Fruit fly (Drosophila melanogaster) whole organism, embryonic: ENCODE results near the gene CG14851.

ENCODE experiments used
- BEAF-32 ChIP-seq: fragments of 200-800 bp; sonication (Bioruptor generic); optimal IDR thresholded peaks from 3 replicates; lab custom pipeline; 2017; ENCODE audit warnings: missing biosample characterization, missing genetic modification characterization, mild to moderate bottlenecking, moderate library complexity, missing genetic modification reagents
- CG10267 ChIP-seq: fragments of 200-800 bp; sonication (Bioruptor generic); optimal IDR thresholded peaks from 2 replicates; lab custom pipeline; 2018; ENCODE audit warnings: missing biosample characterization, mild to moderate bottlenecking, missing genetic modification characterization, moderate library complexity
- CG12155 ChIP-seq: fragments of 200-800 bp; sonication (Bioruptor generic); optimal IDR thresholded peaks from 3 replicates; lab custom pipeline; 2016; ENCODE audit warnings: missing biosample characterization, missing genetic modification characterization
- CG12942 ChIP-seq: fragments of 200-800 bp; sonication (Bioruptor generic); optimal IDR thresholded peaks from 3 replicates; lab custom pipeline; 2016; ENCODE audit warnings: missing biosample characterization, missing genetic modification characterization
- CG13123 ChIP-seq: fragments of 200-800 bp; sonication (Bioruptor generic); optimal IDR thresholded peaks from 2 replicates; lab custom pipeline; 2016; ENCODE audit warnings: missing biosample characterization, missing genetic modification characterization
- CG15479 ChIP-seq: fragments of 200-800 bp; sonication (Bioruptor generic); optimal IDR thresholded peaks from 3 replicates; lab custom pipeline; 2019; ENCODE audit warnings: missing biosample characterization, mild to moderate bottlenecking, missing genetic modification characterization, moderate library complexity
- CG15601 ChIP-seq: fragments of 200-800 bp; sonication (Bioruptor generic); optimal IDR thresholded peaks from 3 replicates; lab custom pipeline; 2019; ENCODE audit warnings: missing biosample characterization, mild to moderate bottlenecking, missing genetic modification characterization, moderate library complexity
- CG16779 ChIP-seq: fragments of 200-800 bp; sonication (Bioruptor generic); IDR thresholded peaks from 2 replicates; pipeline ENCODE4 v1.3.6; 2022; ENCODE audit warnings: missing biosample characterization, missing genetic modification characterization
- CG16815 ChIP-seq: fragments of 200-800 bp; sonication (Bioruptor generic); optimal IDR thresholded peaks from 3 replicates; lab custom pipeline; 2017; ENCODE audit warnings: missing biosample characterization, mild to moderate bottlenecking, missing genetic modification characterization
- CG32532 ChIP-seq: fragments of 200-800 bp; sonication (Bioruptor generic); IDR thresholded peaks from 2 replicates; pipeline ENCODE4 v1.3.6; 2022; ENCODE audit warnings: missing biosample characterization, missing genetic modification characterization
- CG34224 ChIP-seq: fragments of 200-800 bp; sonication (Bioruptor generic); IDR thresholded peaks from 3 replicates; pipeline ENCODE4 v1.3.6; 2022; ENCODE audit warnings: missing biosample characterization, missing genetic modification characterization; ENCODE audit not compliant: partially characterized antibody
- CG34422 ChIP-seq: fragments of 200-800 bp; sonication (Bioruptor generic); IDR thresholded peaks from 3 replicates; pipeline ENCODE4 v1.3.6; 2022; ENCODE audit warnings: missing biosample characterization, missing genetic modification characterization
- CG4404 ChIP-seq: fragments of 200-800 bp; sonication (Bioruptor generic); IDR thresholded peaks from 2 replicates; pipeline ENCODE4 v1.3.6; 2022; ENCODE audit warnings: missing biosample characterization, missing genetic modification characterization
- CG6854 ChIP-seq: fragments of 200-800 bp; sonication (Bioruptor generic); optimal IDR thresholded peaks from 3 replicates; lab custom pipeline; 2017; ENCODE audit warnings: missing biosample characterization, mild to moderate bottlenecking, missing genetic modification characterization
- Camta ChIP-seq: fragments of 200-800 bp; sonication (Bioruptor generic); optimal IDR thresholded peaks from 2 replicates; lab custom pipeline; 2016; ENCODE audit warnings: missing biosample characterization, missing genetic modification characterization
- Chrac-16 ChIP-seq: fragments of 200-800 bp; sonication (Bioruptor generic); optimal IDR thresholded peaks from 3 replicates; lab custom pipeline; 2016; ENCODE audit warnings: missing biosample characterization, missing genetic modification characterization
- CkIIα-i1 ChIP-seq: fragments of 200-800 bp; sonication (Bioruptor generic); IDR thresholded peaks from 2 replicates; pipeline ENCODE4 v1.3.6; 2022; ENCODE audit warnings: missing biosample characterization, missing genetic modification characterization
- Dbx ChIP-seq: fragments of 200-800 bp; sonication (Bioruptor generic); IDR thresholded peaks from 3 replicates; pipeline ENCODE4 v1.3.6; 2022; ENCODE audit warnings: missing biosample characterization, missing genetic modification characterization
- Dfd ChIP-seq, 2 experiments: fragments of >200 bp; optimal IDR thresholded peaks; 2 replicates each; lab custom pipeline; 2017; ENCODE audit warnings: missing biosample characterization in 2 of 2, missing genetic modification characterization in 2 of 2
- Gsc ChIP-seq: fragments of 200-800 bp; sonication (Bioruptor generic); IDR thresholded peaks from 2 replicates; pipeline ENCODE4 v1.3.6; 2022; ENCODE audit warnings: missing biosample characterization, missing genetic modification characterization
- HLH3B ChIP-seq: fragments of 200-800 bp; sonication (Bioruptor generic); IDR thresholded peaks from 2 replicates; pipeline ENCODE4 v1.3.6; 2022; ENCODE audit warnings: missing biosample characterization, missing genetic modification characterization
- HLH54F ChIP-seq: fragments of 200-800 bp; sonication (Bioruptor generic); optimal IDR thresholded peaks from 3 replicates; lab custom pipeline; 2016; ENCODE audit warnings: missing biosample characterization, missing genetic modification characterization
- Hand ChIP-seq: fragments of 200-800 bp; sonication (Bioruptor generic); optimal IDR thresholded peaks from 2 replicates; lab custom pipeline; 2017; ENCODE audit warnings: mild to moderate bottlenecking, missing biosample characterization, missing genetic modification reagents, missing genetic modification characterization
- Jarid2 ChIP-seq: fragments of 200-800 bp; sonication (Bioruptor generic); optimal IDR thresholded peaks from 3 replicates; lab custom pipeline; 2017; ENCODE audit warnings: mild to moderate bottlenecking, missing biosample characterization, missing genetic modification reagents, missing genetic modification characterization
- MESR4 ChIP-seq: fragments of 200-800 bp; sonication (Bioruptor generic); optimal IDR thresholded peaks from 2 replicates; lab custom pipeline; 2018; ENCODE audit warnings: missing biosample characterization, mild to moderate bottlenecking, missing genetic modification characterization, moderate library complexity
- Mrtf ChIP-seq: fragments of 200-800 bp; sonication (Bioruptor generic); IDR thresholded peaks from 3 replicates; pipeline ENCODE4 v1.3.6; 2022; ENCODE audit warnings: missing biosample characterization, missing genetic modification characterization
- Sox100B ChIP-seq: fragments of 200-800 bp; sonication (Bioruptor generic); optimal IDR thresholded peaks from 3 replicates; lab custom pipeline; 2018; ENCODE audit warnings: missing biosample characterization, mild to moderate bottlenecking, missing genetic modification characterization
- TFAM ChIP-seq: fragments of 200-800 bp; sonication (Bioruptor generic); optimal IDR thresholded peaks from 2 replicates; lab custom pipeline; 2017; ENCODE audit warnings: missing biosample characterization, missing genetic modification characterization, inconsistent platforms
- Vsx1 ChIP-seq: fragments of 200-800 bp; sonication (Bioruptor generic); optimal IDR thresholded peaks from 2 replicates; lab custom pipeline; 2017; ENCODE audit warnings: missing biosample characterization, mild to moderate bottlenecking, missing genetic modification characterization, missing genetic modification reagents
- ato ChIP-seq: fragments of 200-800 bp; sonication (Bioruptor generic); IDR thresholded peaks from 2 replicates; pipeline ENCODE4 v1.3.6; 2022; ENCODE audit warnings: missing biosample characterization, missing genetic modification characterization; ENCODE audit not compliant: partially characterized antibody
- bbx ChIP-seq: fragments of 200-800 bp; sonication (Bioruptor generic); IDR thresholded peaks from 2 replicates; pipeline ENCODE4 v1.3.6; 2022; ENCODE audit warnings: missing biosample characterization, missing genetic modification characterization; ENCODE audit not compliant: partially characterized antibody
- caup ChIP-seq: fragments of 200-800 bp; sonication (Bioruptor generic); optimal IDR thresholded peaks from 3 replicates; lab custom pipeline; 2017; ENCODE audit warnings: missing biosample characterization, mild to moderate bottlenecking, missing genetic modification characterization, moderate library complexity; ENCODE audit not compliant: severe bottlenecking
- chm ChIP-seq: fragments of 200-800 bp; sonication (Bioruptor generic); IDR thresholded peaks from 2 replicates; pipeline ENCODE4 v1.3.6; 2022; ENCODE audit warnings: missing biosample characterization, missing genetic modification characterization
- ci ChIP-seq: fragments of 200-800 bp; sonication (Bioruptor generic); IDR thresholded peaks from 3 replicates; pipeline ENCODE4 v1.3.6; 2022; ENCODE audit warnings: missing biosample characterization, missing genetic modification characterization
- croc ChIP-seq: fragments of 200-800 bp; sonication (Bioruptor generic); conservative IDR thresholded peaks from 3 replicates; pipeline ENCODE4 v1.3.6; 2022; ENCODE audit warnings: missing biosample characterization, missing genetic modification characterization
- gsb-n ChIP-seq: fragments of 200-800 bp; sonication (Bioruptor generic); optimal IDR thresholded peaks from 3 replicates; lab custom pipeline; 2018; ENCODE audit warnings: missing biosample characterization, mild to moderate bottlenecking, missing genetic modification characterization
- hkb ChIP-seq, 2 experiments: fragments of 200-800 bp in 1 of 2; fragments of >200 bp in 1 of 2; sonication (Bioruptor generic) in 1 of 2; IDR thresholded peaks in 1 of 2; optimal IDR thresholded peaks in 1 of 2; 2 replicates each; pipeline versions ENCODE4 v1.3.6 to Lab custom; 2017 to 2022; ENCODE audit warnings: missing biosample characterization in 1 of 2, missing genetic modification characterization in 1 of 2
- mam ChIP-seq: fragments of 200-800 bp; sonication (Bioruptor generic); optimal IDR thresholded peaks from 3 replicates; lab custom pipeline; 2016; ENCODE audit warnings: missing biosample characterization, missing genetic modification characterization
- mirr ChIP-seq: fragments of 200-800 bp; sonication (Bioruptor generic); optimal IDR thresholded peaks from 3 replicates; lab custom pipeline; 2018; ENCODE audit warnings: missing biosample characterization, mild to moderate bottlenecking, missing genetic modification characterization
- nmo ChIP-seq: fragments of 200-800 bp; sonication (Bioruptor generic); optimal IDR thresholded peaks from 2 replicates; lab custom pipeline; 2018; ENCODE audit warnings: missing biosample characterization, mild to moderate bottlenecking, missing genetic modification characterization, moderate library complexity
- p53 ChIP-seq: fragments of 200-800 bp; sonication (Bioruptor generic); optimal IDR thresholded peaks from 2 replicates; lab custom pipeline; 2016; ENCODE audit warnings: missing biosample characterization, missing genetic modification characterization
- peb ChIP-seq: fragments of 200-800 bp; sonication (Bioruptor generic); IDR thresholded peaks from 2 replicates; pipeline ENCODE4 v1.3.6; 2022; ENCODE audit warnings: missing biosample characterization, missing genetic modification characterization
- psq ChIP-seq: fragments of 200-800 bp; sonication (Bioruptor generic); optimal IDR thresholded peaks from 2 replicates; lab custom pipeline; 2017; ENCODE audit warnings: missing biosample characterization, missing genetic modification characterization
- pzg ChIP-seq: fragments of 200-800 bp; sonication (Bioruptor generic); optimal IDR thresholded peaks from 3 replicates; lab custom pipeline; 2018; ENCODE audit warnings: missing biosample characterization, mild to moderate bottlenecking, missing genetic modification characterization, moderate library complexity
- sc ChIP-seq, 3 experiments: fragments of >200 bp in 2 of 3; fragments of 200-800 bp in 1 of 3; sonication (Bioruptor generic) in 1 of 3; optimal IDR thresholded peaks; 2 replicates in 2 of 3; 3 replicates in 1 of 3; lab custom pipeline; 2017; ENCODE audit warnings: mild to moderate bottlenecking in 1 of 3, missing biosample characterization in 1 of 3, missing genetic modification characterization in 1 of 3, missing genetic modification reagents in 1 of 3
- sens ChIP-seq: fragments of 200-800 bp; sonication (Bioruptor generic); peaks from one replicate; lab custom pipeline; 2016; ENCODE audit warnings: missing biosample characterization, missing genetic modification characterization
- tin ChIP-seq: fragments of 200-800 bp; sonication (Bioruptor generic); optimal IDR thresholded peaks from 3 replicates; lab custom pipeline; 2016; ENCODE audit warnings: missing biosample characterization, missing genetic modification characterization
- tx ChIP-seq: fragments of 200-800 bp; sonication (Bioruptor generic); optimal IDR thresholded peaks from 2 replicates; lab custom pipeline; 2016; ENCODE audit warnings: missing biosample characterization, missing genetic modification characterization
- unc-4 ChIP-seq: fragments of 200-800 bp; sonication (Bioruptor generic); IDR thresholded peaks from 2 replicates; pipeline ENCODE4 v1.3.6; 2022; ENCODE audit warnings: missing biosample characterization, missing genetic modification characterization; ENCODE audit not compliant: partially characterized antibody
- zf30C ChIP-seq: fragments of 200-800 bp; sonication (Bioruptor generic); optimal IDR thresholded peaks from 3 replicates; lab custom pipeline; 2018; ENCODE audit warnings: missing biosample characterization, mild to moderate bottlenecking, missing genetic modification characterization

CG14851 gene

DNA sequence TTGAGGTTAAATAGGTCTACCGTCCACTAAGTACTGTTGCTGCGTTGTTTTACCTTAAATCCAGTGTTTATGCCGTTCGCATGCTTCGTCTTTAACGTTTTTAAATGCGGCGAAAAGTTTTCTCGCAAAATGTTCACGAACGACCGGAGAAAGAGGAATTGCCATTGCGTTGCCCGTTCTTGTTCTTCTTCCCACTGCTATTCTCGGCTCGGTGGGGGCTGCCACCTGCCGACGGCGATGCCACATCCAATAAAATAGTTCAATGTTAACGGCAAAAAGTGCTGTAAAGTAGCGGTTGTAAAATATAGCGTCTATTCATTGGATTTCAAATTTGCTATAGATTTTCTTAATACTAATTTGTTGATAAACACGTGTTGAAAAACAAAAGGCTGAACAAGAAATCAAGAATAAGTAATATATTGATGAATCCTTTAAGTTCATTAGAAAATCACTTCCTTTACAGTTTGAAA, 13.6 kb downstream of the CG14851 start, which contains the start of gene CG7987 (continued):
- TF ChIP-seq Chrac-16 (GFP tag; lab: Kevin White, UChicago) (no peak), CG15479 (GFP tag; lab: Kevin White, UChicago) (no peak), sens (GFP tag; lab: Kevin White, UChicago) (peak; percentile 86), croc (GFP tag; lab: Robert Waterston, UW) (no peak), psq (GFP tag; lab: Kevin White, UChicago) (peak; percentile 97), Jarid2 (GFP tag; lab: Kevin White, UChicago) (no peak), CG10267 (tag; lab: Kevin White, UChicago) (peak; percentile 78), Dbx (GFP tag; lab: Robert Waterston, UW) (no peak), bbx (peak; percentile 19; the same call in 1 of the 2 replicates), tx (GFP tag; lab: Kevin White, UChicago) (no peak), Sox100B (no peak), Camta (GFP tag; lab: Kevin White, UChicago) (no peak), ci (GFP tag; lab: Robert Waterston, UW) (0 out of 3 replicates have a peak, but pooled peaks have one; percentile 42), MESR4 (GFP tag; lab: Kevin White, UChicago) (peak; percentile 49), tin (GFP tag; lab: Kevin White, UChicago) (no peak), Vsx1 (no peak), TFAM (GFP tag; lab: Kevin White, UChicago) (no peak), ato (GFP tag; lab: Robert Waterston, UW) (no peak), Hand (GFP tag; lab: Kevin White, UChicago) (no peak), pzg (peak; percentile 73), CG34422 (GFP tag; lab: Robert Waterston, UW) (peak; percentile 53; the same call in 2 of the 3 replicates), CG13123 (GFP tag; lab: Kevin White, UChicago) (no peak), CG12155 (GFP tag; lab: Kevin White, UChicago) (no peak), BEAF-32 (GFP tag; lab: Kevin White, UChicago) (peak; percentile 17), chm (GFP tag; lab: Robert Waterston, UW) (no peak), p53 (GFP tag; lab: Kevin White, UChicago) (no peak), Gsc (GFP tag; lab: Robert Waterston, UW) (no peak), nmo (no peak), Dfd (GFP tag; optimal IDR thresholded peaks at IDR 0.05; lab: Kevin White, UChicago) (no peak), mam (peak; percentile 34), unc-4 (GFP tag; lab: Robert Waterston, UW) (peak; percentile 41; the same call in 1 of the 2 replicates), peb (GFP tag; lab: Robert Waterston, UW) (no peak), Mrtf (no peak), gsb-n (tag; lab: Kevin White, UChicago) (no peak), hkb (optimal IDR thresholded peaks at IDR 0.05; lab: Kevin White, UChicago) (peak; percentile 28), hkb (GFP tag; IDR thresholded peaks at IDR 0.05; lab: Robert Waterston, UW) (no peak), mirr (GFP tag; lab: Kevin White, UChicago) (no peak), sc (optimal IDR thresholded peaks at IDR 0.05; lab: Kevin White, UChicago) (no peak), sc (GFP tag; optimal IDR thresholded peaks at IDR 0.05; lab: Kevin White, UChicago) (no peak), CG6854 (GFP tag; lab: Kevin White, UChicago) (no peak), HLH3B (GFP tag; lab: Robert Waterston, UW) (no peak), caup (no peak), CG34224 (GFP tag; lab: Robert Waterston, UW) (peak; percentile 40; the same call in 1 of the 3 replicates), CG12942 (no peak), CkIIα-i1 (GFP tag; lab: Robert Waterston, UW) (no peak), zf30C (GFP tag; lab: Kevin White, UChicago) (peak; percentile 21), CG15601 (tag; lab: Kevin White, UChicago) (no peak), CG4404 (GFP tag; lab: Robert Waterston, UW) (no peak), HLH54F (no peak), CG16815 (GFP tag; lab: Kevin White, UChicago) (no peak), CG16779 (no peak), CG32532 (no peak)
